Fruit fly (Drosophila melanogaster): ENCODE data around the gene CCKLR-17D3.

CCKLR-17D3 gene

DNA sequence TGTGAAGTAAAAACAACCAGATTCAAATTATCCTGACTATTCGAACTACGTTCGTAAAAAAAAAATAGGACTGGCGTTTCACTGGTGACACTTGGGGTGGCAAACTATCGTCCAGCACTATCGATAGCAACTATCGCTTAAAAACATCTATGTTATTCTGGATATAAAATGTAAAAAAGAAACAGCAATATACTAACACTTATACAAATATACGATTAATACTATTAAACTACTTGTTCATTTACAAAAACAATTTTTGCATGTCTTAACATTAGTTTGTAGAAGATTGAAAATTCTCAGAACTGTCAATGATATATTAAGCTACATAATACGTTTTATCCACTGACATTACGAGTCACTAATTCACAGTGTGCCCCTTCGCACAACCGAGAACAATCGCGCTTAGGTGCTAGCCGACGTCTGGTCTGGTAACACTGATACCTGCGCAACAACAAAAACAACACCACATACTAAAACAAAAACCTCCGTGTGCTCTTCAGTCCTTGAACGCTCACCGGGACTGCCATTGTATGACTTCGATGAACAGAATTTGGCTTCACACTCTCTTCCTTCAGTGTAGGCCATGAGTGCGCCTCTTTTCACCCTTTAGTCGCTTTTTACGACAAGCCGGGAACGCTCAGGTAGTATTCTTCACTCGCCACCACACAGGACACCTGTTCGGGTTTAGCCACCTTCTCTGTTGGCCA lies 9.7 kb upstream of the CCKLR-17D3 start, which contains the start of gene CG18259 (continued):
- no peak for TF ChIP-seq Neu2 (GFP tag; optimal IDR thresholded peaks at IDR 0.05; ENCODE audit: borderline replicate concordance)
- TF ChIP-seq CG17385 (GFP tag; optimal IDR thresholded peaks at IDR 0.05): no peak
- no peak for TF ChIP-seq CG1602 (GFP tag; optimal IDR thresholded peaks at IDR 0.05)
- TF ChIP-seq aop (GFP tag; IDR thresholded peaks at IDR 0.05): no peak
- peak; percentile 29 for TF ChIP-seq gem (tag; optimal IDR thresholded peaks at IDR 0.05)
- no peak for TF ChIP-seq Meics (GFP tag; optimal IDR thresholded peaks at IDR 0.05)
- TF ChIP-seq NC2β (GFP tag; optimal IDR thresholded peaks at IDR 0.05): no peak
- TF ChIP-seq CG15073 (GFP tag; optimal IDR thresholded peaks at IDR 0.05): no peak
- no peak for TF ChIP-seq lov (optimal IDR thresholded peaks at IDR 0.05)
- TF ChIP-seq lov (GFP tag; IDR thresholded peaks at IDR 0.05): no peak
- TF ChIP-seq Nf-YC (tag; optimal IDR thresholded peaks at IDR 0.05): peak; percentile 34
- no peak for TF ChIP-seq CG1024 (GFP tag; IDR thresholded peaks at IDR 0.05)
- TF ChIP-seq CG12391 (tag; optimal IDR thresholded peaks at IDR 0.05): peak; percentile 35
- no peak for TF ChIP-seq Dip2 (GFP tag; IDR thresholded peaks at IDR 0.05)
- TF ChIP-seq HLH3B (GFP tag; IDR thresholded peaks at IDR 0.05): no peak
- TF ChIP-seq emc (GFP tag; optimal IDR thresholded peaks at IDR 0.05): no peak
- TF ChIP-seq vnd (GFP tag; IDR thresholded peaks at IDR 0.05; ENCODE audit: partially characterized antibody): peak; percentile 86
- TF ChIP-seq ro (GFP tag; IDR thresholded peaks at IDR 0.05): no peak
- no peak for TF ChIP-seq bsh (GFP tag; optimal IDR thresholded peaks at IDR 0.05)
- TF ChIP-seq CG17359 (tag; optimal IDR thresholded peaks at IDR 0.05): no peak
- TF ChIP-seq zfh1 (GFP tag; IDR thresholded peaks at IDR 0.05): no peak
- TF ChIP-seq YL-1 (GFP tag; optimal IDR thresholded peaks at IDR 0.05): peak; percentile 14
- TF ChIP-seq Xrp1 (GFP tag; IDR thresholded peaks at IDR 0.05): no peak
- TF ChIP-seq mld (GFP tag; IDR thresholded peaks at IDR 0.05; ENCODE audit: partially characterized antibody): no peak
- TF ChIP-seq CG4328 (GFP tag; optimal IDR thresholded peaks at IDR 0.05): no peak
- TF ChIP-seq CG6791 (GFP tag; IDR thresholded peaks at IDR 0.05; ENCODE audit: partially characterized antibody): peak; percentile 72; the same call in 2 of the 3 replicates
- peak; percentile 20 for TF ChIP-seq CG15601 (tag; optimal IDR thresholded peaks at IDR 0.05)
- no peak for TF ChIP-seq CHES-1-like (GFP tag; optimal IDR thresholded peaks at IDR 0.05)
- no peak for TF ChIP-seq z (GFP tag; IDR thresholded peaks at IDR 0.05)
- no peak for TF ChIP-seq NC2α (GFP tag; optimal IDR thresholded peaks at IDR 0.05)
- no peak for TF ChIP-seq D19A (tag; optimal IDR thresholded peaks at IDR 0.05)
- no peak for TF ChIP-seq Asciz (GFP tag; optimal IDR thresholded peaks at IDR 0.05)
- no peak for TF ChIP-seq CG9437 (GFP tag; optimal IDR thresholded peaks at IDR 0.05)
- TF ChIP-seq lilli (GFP tag; optimal IDR thresholded peaks at IDR 0.05): peak; percentile 4
- no peak for TF ChIP-seq CG13296 (GFP tag; optimal IDR thresholded peaks at IDR 0.05)
- no peak for TF ChIP-seq disco-r (GFP tag; optimal IDR thresholded peaks at IDR 0.05)
- no peak for TF ChIP-seq vvl (GFP tag; IDR thresholded peaks at IDR 0.05)
- no peak for TF ChIP-seq CG32532 (GFP tag; IDR thresholded peaks at IDR 0.05)
- no peak for TF ChIP-seq CG14667 (GFP tag; IDR thresholded peaks at IDR 0.05)
- no peak for TF ChIP-seq TFAM (GFP tag; optimal IDR thresholded peaks at IDR 0.05)
- no peak for TF ChIP-seq Ada2b (GFP tag; IDR thresholded peaks at IDR 0.05)
- TF ChIP-seq CG9876 (GFP tag; optimal IDR thresholded peaks at IDR 0.05): no peak
- no peak for TF ChIP-seq Usf (GFP tag; optimal IDR thresholded peaks at IDR 0.05)
- peak; percentile 40 for TF ChIP-seq CoRest (tag; optimal IDR thresholded peaks at IDR 0.05)
- peak; percentile 54 for TF ChIP-seq MESR4 (GFP tag; optimal IDR thresholded peaks at IDR 0.05)
- peak; percentile 84 for TF ChIP-seq inv (GFP tag; IDR thresholded peaks at IDR 0.05; ENCODE audit: partially characterized antibody)
- TF ChIP-seq CG7271 (tag; optimal IDR thresholded peaks at IDR 0.05): no peak
- no peak for TF ChIP-seq eve (GFP tag; optimal IDR thresholded peaks at IDR 0.05)
- no peak for TF ChIP-seq CG4404 (GFP tag; IDR thresholded peaks at IDR 0.05)
- TF ChIP-seq Lhr (GFP tag; optimal IDR thresholded peaks at IDR 0.05): peak; percentile 63
- TF ChIP-seq Bteb2 (GFP tag; optimal IDR thresholded peaks at IDR 0.05): no peak

Measured in whole organism, embryonic.